Fruit fly (Drosophila melanogaster) whole organism: ENCODE results near the gene CG11307.

Experiments
- CG8478 ChIP-seq: fragments of >200 bp; optimal IDR thresholded peaks from 2 replicates; lab custom pipeline; 2018; ENCODE audit warnings: inconsistent platforms
- psq ChIP-seq: fragments of >200 bp; optimal IDR thresholded peaks from 2 replicates; lab custom pipeline; 2017

DNA sequence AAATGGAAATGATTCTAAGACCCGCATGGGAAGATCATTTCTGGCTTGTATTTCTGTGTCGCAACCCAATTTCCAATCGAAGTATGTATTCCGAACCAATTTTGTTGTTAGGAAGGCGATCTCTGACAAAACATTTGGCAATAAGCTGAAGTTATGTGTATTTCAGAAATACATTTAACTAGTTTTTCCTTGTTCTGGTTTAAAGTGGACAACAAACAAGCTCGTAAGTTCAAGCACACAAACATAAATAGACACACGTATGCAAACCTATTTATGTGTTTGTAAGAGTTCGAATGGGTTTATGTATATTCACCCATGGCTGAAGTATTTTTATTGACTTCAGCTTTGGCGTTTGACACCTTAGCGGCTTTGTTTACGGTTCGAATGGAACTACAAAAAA, 28.5 kb downstream of the CG11307 start:
- TF ChIP-seq CG8478 (lab: Kevin White, UChicago) (no peak), psq (no peak)
